Worm (Caenorhabditis elegans) whole organism, L1 larva: Measurements from ENCODE around the gene Y73B6BL.12.
"Not testable (repeated sequence)": the region's sequence is repeated elsewhere in the genome, so short reads cannot be mapped to it uniquely, and the experiment has no call there.

ENCODE experiments used
- ama-1 ChIP-seq: fragments of 150-350 bp; optimal IDR thresholded peaks from 2 replicates; lab custom pipeline; 2014
- egl-27 ChIP-seq, 2 experiments: fragments of 150-350 bp in 1 of 2; sonication (generic microtip); optimal IDR thresholded peaks; 3 replicates each; lab custom pipeline; 2017 to 2018; ENCODE audit warnings: missing biosample characterization in 2 of 2, missing genetic modification characterization in 2 of 2, missing genetic modification reagents in 2 of 2
- elt-3 ChIP-seq, 6 experiments: fragments of 150-350 bp in 1 of 6; sonication (generic microtip); optimal IDR thresholded peaks; 2 replicates each; lab custom pipeline; 2017 to 2018; ENCODE audit warnings: missing biosample characterization in 6 of 6, missing genetic modification characterization in 6 of 6, inconsistent platforms in 1 of 6
- fkh-10 ChIP-seq: sonication (generic microtip); optimal IDR thresholded peaks from 2 replicates; lab custom pipeline; 2017; ENCODE audit warnings: missing biosample characterization, missing genetic modification reagents, missing genetic modification characterization
- fos-1 ChIP-seq: fragments of 150-350 bp; optimal IDR thresholded peaks from 2 replicates; lab custom pipeline; 2014; ENCODE audit warnings: missing biosample characterization, missing genetic modification characterization
- lin-13 ChIP-seq: fragments of 150-350 bp; optimal IDR thresholded peaks from 2 replicates; lab custom pipeline; 2014; ENCODE audit warnings: missing biosample characterization, missing genetic modification reagents, missing genetic modification characterization
- mdl-1 ChIP-seq, 2 experiments: fragments of 150-350 bp; optimal IDR thresholded peaks; 2 replicates each; lab custom pipeline; 2014 to 2017; ENCODE audit warnings: missing biosample characterization in 2 of 2, missing genetic modification characterization in 2 of 2, inconsistent platforms in 1 of 2
- nhr-76 ChIP-seq: sonication (generic microtip); optimal IDR thresholded peaks from 2 replicates; lab custom pipeline; 2017; ENCODE audit warnings: missing biosample characterization, missing genetic modification characterization
- nhr-90 ChIP-seq: sonication (generic microtip); optimal IDR thresholded peaks from 2 replicates; lab custom pipeline; 2016; ENCODE audit warnings: mild to moderate bottlenecking, missing genetic modification characterization, missing compliant biosample characterization; ENCODE audit not compliant: poor library complexity
- skn-1 ChIP-seq: fragments of 150-350 bp; optimal IDR thresholded peaks from 2 replicates; lab custom pipeline; 2014; ENCODE audit warnings: missing biosample characterization, missing genetic modification characterization
- snpc-4 ChIP-seq: fragments of 150-350 bp; optimal IDR thresholded peaks from 2 replicates; lab custom pipeline; 2014; ENCODE audit warnings: missing biosample characterization, missing genetic modification characterization
- unc-130 ChIP-seq: fragments of 150-350 bp; optimal IDR thresholded peaks from 2 replicates; lab custom pipeline; 2017; ENCODE audit warnings: missing biosample characterization, missing genetic modification characterization, inconsistent platforms
- unc-62 ChIP-seq: fragments of 150-350 bp; optimal IDR thresholded peaks from 2 replicates; lab custom pipeline; 2014; ENCODE audit warnings: missing biosample characterization, missing genetic modification reagents, missing genetic modification characterization
- unc-86 ChIP-seq: sonication (generic microtip); optimal IDR thresholded peaks from 2 replicates; lab custom pipeline; 2016; ENCODE audit warnings: missing genetic modification characterization, missing compliant biosample characterization

DNA sequence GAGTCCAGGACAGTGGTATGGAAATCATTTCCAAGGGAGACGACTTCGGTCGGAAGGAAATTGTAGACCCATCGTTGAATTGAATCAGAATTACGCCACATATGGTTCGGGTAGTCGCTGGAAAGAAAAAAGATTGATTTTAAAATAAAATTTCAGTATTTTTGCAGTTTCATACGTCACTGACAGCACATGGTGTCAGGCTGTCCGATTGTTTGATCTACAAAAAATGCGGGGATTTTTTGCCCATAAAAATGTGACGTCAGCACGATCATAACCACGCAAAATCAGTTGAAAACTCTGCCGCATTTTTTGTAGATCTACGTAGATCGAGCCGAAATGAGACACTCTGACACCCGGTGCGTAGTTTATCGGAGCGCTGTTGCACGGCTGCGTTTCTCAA, at the start of gene Y73B6BL.12:
- TF ChIP-seq unc-62 (GFP tag; lab: Kevin White, UChicago); nhr-76 (tag; lab: Kevin White, UChicago); lin-13; ama-1 (lab: Kevin White, UChicago); unc-130 (tag; lab: Kevin White, UChicago); fos-1 (tag; lab: Kevin White, UChicago); nhr-90 (tag; lab: Kevin White, UChicago); fkh-10 (GFP tag; lab: Kevin White, UChicago); elt-3 (tag; optimal IDR thresholded peaks at IDR 0.05; lab: Kevin White, UChicago); mdl-1 (tag; optimal IDR thresholded peaks at IDR 0.05; lab: Kevin White, UChicago); unc-86; egl-27 (tag; optimal IDR thresholded peaks at IDR 0.05; lab: Kevin White, UChicago); skn-1 (tag; lab: Kevin White, UChicago); snpc-4 (tag; lab: Kevin White, UChicago): not testable (repeated sequence)
